Fruit fly (Drosophila melanogaster): ENCODE results near the gene CG46317.

DNA sequence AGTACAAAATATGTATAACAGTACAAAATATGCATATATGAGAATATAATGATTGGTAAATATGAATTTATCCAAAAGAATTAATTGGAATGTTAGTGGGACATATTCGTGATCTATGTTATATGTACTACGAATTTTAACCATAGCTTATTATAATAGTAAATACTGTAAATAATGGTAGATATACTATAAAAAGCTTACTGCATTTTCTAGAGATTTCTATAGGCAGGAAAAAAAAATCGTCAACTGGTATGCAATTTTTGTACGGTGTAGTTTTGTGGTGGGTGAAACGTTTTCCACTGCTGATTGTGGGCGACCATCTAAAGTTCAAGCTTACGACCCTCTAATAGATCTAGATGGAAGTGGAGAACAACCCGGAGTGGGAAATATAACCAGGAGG is 44.2 kb upstream of the CG46317 start:
- TF ChIP-seq CG5204 (GFP tag; optimal IDR thresholded peaks at IDR 0.05): no peak
- TF ChIP-seq toe (GFP tag; optimal IDR thresholded peaks at IDR 0.05): no peak
- TF ChIP-seq Hr96 (GFP tag; optimal IDR thresholded peaks at IDR 0.05): no peak
- TF ChIP-seq CG7045 (GFP tag; optimal IDR thresholded peaks at IDR 0.05): no peak
- TF ChIP-seq kay (GFP tag; ENCODE audit: borderline replicate concordance): no peak
- no peak for TF ChIP-seq Mnt (GFP tag; optimal IDR thresholded peaks at IDR 0.05)
- TF ChIP-seq CG11617 (GFP tag; optimal IDR thresholded peaks at IDR 0.05): no peak
- TF ChIP-seq CG12768 (GFP tag; optimal IDR thresholded peaks at IDR 0.05): no peak
- no peak for TF ChIP-seq Clk (GFP tag; optimal IDR thresholded peaks at IDR 0.05)
- no peak for TF ChIP-seq bab1 (GFP tag; optimal IDR thresholded peaks at IDR 0.05)
- no peak for TF ChIP-seq ovo (GFP tag; optimal IDR thresholded peaks at IDR 0.05)
